Fruit fly (Drosophila melanogaster) whole organism, prepupa: Measurements from ENCODE around the gene glec.

ENCODE experiments used
- CG10669 ChIP-seq: fragments of 200-800 bp; sonication (Bioruptor generic); optimal IDR thresholded peaks from 3 replicates; lab custom pipeline; 2018; ENCODE audit warnings: missing biosample characterization, mild to moderate bottlenecking, missing genetic modification characterization, moderate library complexity
- CG7368 ChIP-seq: fragments of 200-800 bp; sonication (Bioruptor generic); optimal IDR thresholded peaks from 3 replicates; lab custom pipeline; 2016; ENCODE audit warnings: missing biosample characterization, missing genetic modification characterization
- CG8319 ChIP-seq: fragments of 200-800 bp; sonication (Bioruptor generic); optimal IDR thresholded peaks from 3 replicates; lab custom pipeline; 2016; ENCODE audit warnings: missing biosample characterization, missing genetic modification characterization
- Hr4 ChIP-seq: fragments of 200-800 bp; sonication (Bioruptor generic); optimal IDR thresholded peaks from 3 replicates; lab custom pipeline; 2016; ENCODE audit warnings: missing biosample characterization, missing genetic modification characterization
- net ChIP-seq: fragments of 200-800 bp; sonication (Bioruptor generic); optimal IDR thresholded peaks from 3 replicates; lab custom pipeline; 2016; ENCODE audit warnings: missing biosample characterization, missing genetic modification characterization

DNA sequence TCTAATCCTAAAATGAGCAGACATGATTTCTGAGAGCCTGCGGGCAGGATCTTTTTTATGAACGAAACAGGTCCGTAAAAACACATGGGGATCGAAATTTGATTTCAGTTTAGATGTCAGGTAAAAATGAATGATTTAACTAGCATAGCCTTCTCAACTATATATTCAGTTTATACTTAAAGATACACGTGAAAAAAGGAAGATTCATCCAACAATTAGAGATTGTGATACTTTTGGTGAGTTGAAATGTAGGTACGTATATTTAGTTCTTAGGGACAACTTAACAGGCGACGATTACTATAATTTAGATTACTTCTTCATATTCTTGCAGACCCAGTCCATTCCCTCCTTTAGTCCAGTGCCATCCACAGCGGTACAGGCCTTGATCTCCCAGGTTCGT is 29.4 kb upstream of the glec start, which contains the start of gene CG17819:
- no peak for TF ChIP-seq CG8319 (GFP tag; lab: Kevin White, UChicago)
- no peak for TF ChIP-seq Hr4
- no peak for TF ChIP-seq net (GFP tag; lab: Kevin White, UChicago)
- no peak for TF ChIP-seq CG7368
- TF ChIP-seq CG10669, result no peak
